Worm (Caenorhabditis elegans) whole organism, midembryonic: ENCODE data around the gene sym-4.

Experiments
- cog-1 ChIP-seq: sonication (generic microtip); optimal IDR thresholded peaks from 2 replicates; lab custom pipeline; 2016; ENCODE audit warnings: missing genetic modification characterization, missing compliant biosample characterization
- flt-1 ChIP-seq: fragments of 200-800 bp; sonication (Bioruptor generic); IDR thresholded peaks from 2 replicates; pipeline ENCODE4 v1.3.6; 2022; ENCODE audit warnings: missing genetic modification characterization, missing compliant biosample characterization
- med-1 ChIP-seq: sonication (generic microtip); optimal IDR thresholded peaks from 2 replicates; lab custom pipeline; 2017; ENCODE audit warnings: missing genetic modification characterization, mild to moderate bottlenecking, missing compliant biosample characterization, antibody characterized with exemption, missing genetic modification reagents; ENCODE audit not compliant: insufficient read depth
- ztf-23 ChIP-seq: fragments of 200-800 bp; sonication (Bioruptor generic); IDR thresholded peaks from 2 replicates; pipeline ENCODE4 v1.3.6; 2022; ENCODE audit warnings: missing genetic modification reagents, missing genetic modification characterization, missing compliant biosample characterization

- no peak for TF ChIP-seq ztf-23
- no peak for TF ChIP-seq med-1 (GFP tag; lab: Kevin White, UChicago)
- no peak for TF ChIP-seq cog-1 (tag; lab: Kevin White, UChicago)
- TF ChIP-seq flt-1 = no peak
These were observed 29.4 kb downstream of the sym-4 start, which contains the start of gene nkat-1 for ce11 chrX:14140040-14140439.
